Worm (Caenorhabditis elegans): ENCODE data around the gene asb-2.
A peak's percentile ranks its signal among the peaks of the same experiment; 100 is the strongest.

asb-2 gene

DNA sequence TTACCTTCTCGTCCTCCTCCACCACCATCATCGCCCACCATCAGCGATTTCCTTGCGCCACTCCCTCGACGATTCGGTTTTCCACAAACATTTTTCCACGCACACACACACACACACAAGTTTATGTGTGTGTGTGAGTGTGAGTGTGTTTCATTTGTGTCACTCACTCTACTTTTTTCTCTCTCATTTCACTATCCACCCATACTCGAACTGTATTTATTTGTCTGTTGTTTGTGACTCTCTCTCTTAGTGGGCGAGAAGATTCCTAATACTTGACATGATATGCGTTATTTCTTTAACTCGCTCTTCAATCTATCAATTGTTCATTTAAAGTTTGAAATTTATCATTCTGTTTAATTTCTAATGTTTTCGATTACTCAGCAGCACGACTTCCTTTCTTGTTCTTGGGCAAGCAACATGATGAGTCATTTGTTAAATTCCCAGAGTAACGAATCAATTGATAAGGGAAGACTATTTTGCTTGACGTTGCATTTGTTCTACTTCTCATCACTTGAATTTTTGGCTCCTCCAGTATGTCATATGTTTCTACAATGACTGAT is 37.6 kb downstream of the asb-2 start (continued):
- no peak for TF ChIP-seq lin-15B (tag; optimal IDR thresholded peaks at IDR 0.05)
- TF ChIP-seq nhr-28 (tag; optimal IDR thresholded peaks at IDR 0.05): peak; percentile 77
- TF ChIP-seq F26F4.8 (GFP tag; conservative IDR thresholded peaks at IDR 0.05): no peak
- no peak for TF ChIP-seq ceh-20 (GFP tag; IDR thresholded peaks at IDR 0.05)
- TF ChIP-seq aly-2 (tag; optimal IDR thresholded peaks at IDR 0.05): no peak
- TF ChIP-seq F44E2.7 (GFP tag; IDR thresholded peaks at IDR 0.05): no peak
- no peak for TF ChIP-seq arid-1 (GFP tag; conservative IDR thresholded peaks at IDR 0.05)
- TF ChIP-seq daf-19 (GFP tag; conservative IDR thresholded peaks at IDR 0.05): no peak
- TF ChIP-seq F49E8.2 (tag; optimal IDR thresholded peaks at IDR 0.05; ENCODE audit: borderline replicate concordance): no peak
- TF ChIP-seq nhr-111 (GFP tag; optimal IDR thresholded peaks at IDR 0.05): no peak
- no peak for TF ChIP-seq cey-2 (tag; optimal IDR thresholded peaks at IDR 0.05; ENCODE audit: borderline replicate concordance, insufficient read depth)
- TF ChIP-seq mep-1 (tag; optimal IDR thresholded peaks at IDR 0.05): peak; percentile 48
- peak; percentile 13 for TF ChIP-seq T20F7.1 (GFP tag; optimal IDR thresholded peaks at IDR 0.05)
- no peak for TF ChIP-seq nhr-102 (tag; optimal IDR thresholded peaks at IDR 0.05)
- TF ChIP-seq set-16 (GFP tag; IDR thresholded peaks at IDR 0.05): no peak
- TF ChIP-seq nhr-25 (tag; optimal IDR thresholded peaks at IDR 0.05; ENCODE audit: borderline replicate concordance, insufficient read depth): no peak
- no peak for TF ChIP-seq nhr-42 (GFP tag; IDR thresholded peaks at IDR 0.05)
- TF ChIP-seq ama-1 (optimal IDR thresholded peaks at IDR 0.05): no peak
- no peak for TF ChIP-seq unc-130 (GFP tag; optimal IDR thresholded peaks at IDR 0.05)
- TF ChIP-seq fkh-10 (GFP tag; optimal IDR thresholded peaks at IDR 0.05): no peak
- TF ChIP-seq egl-27 (tag; optimal IDR thresholded peaks at IDR 0.05): no peak
- no peak for TF ChIP-seq lir-3 (tag; optimal IDR thresholded peaks at IDR 0.05)
- no peak for TF ChIP-seq ceh-44 (GFP tag; IDR thresholded peaks at IDR 0.05)
- TF ChIP-seq T26A8.4 (GFP tag; IDR thresholded peaks at IDR 0.05): no peak
- peak; percentile 37 for TF ChIP-seq dmd-6 (GFP tag; IDR thresholded peaks at IDR 0.05)
- no peak for TF ChIP-seq pha-4 (GFP tag; IDR thresholded peaks at IDR 0.05)
- no peak for TF ChIP-seq pha-4 (tag; optimal IDR thresholded peaks at IDR 0.05)
- no peak for TF ChIP-seq gei-8 (GFP tag; optimal IDR thresholded peaks at IDR 0.05)
- TF ChIP-seq ZK546.5 (tag; optimal IDR thresholded peaks at IDR 0.05): no peak

DNA sequence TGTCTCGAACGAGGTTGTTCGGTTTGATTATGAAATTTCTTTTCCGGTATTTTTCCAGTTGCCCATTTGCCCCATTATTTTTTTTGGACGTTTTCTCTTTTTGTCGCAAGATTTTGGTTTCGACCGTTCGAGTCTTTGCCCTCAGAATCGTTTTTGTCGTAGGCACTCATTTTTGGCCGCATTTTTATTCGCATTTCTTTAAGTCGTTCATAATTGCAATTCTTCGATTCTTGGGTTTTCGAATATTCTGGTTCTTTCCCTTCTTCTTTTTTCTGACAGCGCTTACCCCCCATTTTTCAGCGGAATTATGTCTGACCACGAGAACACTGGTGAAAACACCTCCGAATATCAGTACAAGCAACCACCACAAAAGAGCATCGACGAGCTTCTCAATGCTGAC is 38.6 kb downstream of the asb-2 start, which contains the start of gene rhi-1:
rhi-1 (plus strand) TSS at position 301 of the 400 bp plus-strand sequence.
- peak in 1 of 2 experiments; percentile 13 for TF ChIP-seq lsy-2 (tag; optimal IDR thresholded peaks at IDR 0.05)
- no peak for TF ChIP-seq snpc-4 (tag; optimal IDR thresholded peaks at IDR 0.05)
- no peak for TF ChIP-seq nhr-42 (GFP tag; IDR thresholded peaks at IDR 0.05)

DNA sequence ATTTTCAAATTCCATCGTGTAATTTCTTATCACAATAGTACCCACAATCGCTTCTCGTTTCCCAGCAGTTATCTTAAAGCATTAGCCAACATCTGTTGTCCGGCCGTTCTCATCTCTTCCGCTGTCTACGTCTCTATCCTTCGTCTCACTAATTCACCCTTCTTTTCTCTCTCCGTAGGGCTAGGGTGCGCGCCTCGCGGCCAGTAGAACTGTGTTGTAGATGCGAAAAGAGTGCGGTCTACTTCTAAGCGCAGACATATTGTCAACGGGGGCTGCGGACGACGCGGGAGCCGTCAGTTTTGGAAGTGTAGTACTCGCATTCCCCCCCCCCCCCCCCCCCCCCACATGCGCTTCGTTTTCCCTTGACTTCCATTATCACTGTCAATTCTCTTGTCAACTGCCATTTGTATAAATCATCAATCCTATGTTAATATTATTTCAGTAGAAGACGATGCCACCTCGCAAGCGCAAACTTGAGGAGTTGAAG is 44.1 kb downstream of the asb-2 start, which contains the start of gene spr-3:
spr-3 (plus strand) TSS at position 437 of the 487 bp plus-strand sequence.
- no peak for TF ChIP-seq lir-3 (tag; optimal IDR thresholded peaks at IDR 0.05)
- TF ChIP-seq nhr-102 (tag; optimal IDR thresholded peaks at IDR 0.05): no peak
- TF ChIP-seq lin-1 (GFP tag; IDR thresholded peaks at IDR 0.05): no peak
- TF ChIP-seq F37D6.2 (tag; optimal IDR thresholded peaks at IDR 0.05): no peak
- TF ChIP-seq dmd-6 (GFP tag; IDR thresholded peaks at IDR 0.05): peak; percentile 9; the same call in 1 of the 2 replicates
- peak; percentile 27 for TF ChIP-seq mxl-3 (GFP tag; optimal IDR thresholded peaks at IDR 0.05)
- TF ChIP-seq ztf-11 (tag; optimal IDR thresholded peaks at IDR 0.05): no peak
- no peak for TF ChIP-seq mdl-1 (tag; optimal IDR thresholded peaks at IDR 0.05)
- no peak for TF ChIP-seq fkh-10 (GFP tag; optimal IDR thresholded peaks at IDR 0.05)
- TF ChIP-seq ceh-82 (tag; optimal IDR thresholded peaks at IDR 0.05): no peak
- peak; percentile 62 for TF ChIP-seq set-16 (GFP tag; IDR thresholded peaks at IDR 0.05)
- TF ChIP-seq attf-4 (tag; optimal IDR thresholded peaks at IDR 0.05): no peak
- TF ChIP-seq mes-2 (tag; optimal IDR thresholded peaks at IDR 0.05; ENCODE audit: poor library complexity, severe bottlenecking): peak; percentile 30
- TF ChIP-seq mep-1 (tag; optimal IDR thresholded peaks at IDR 0.05): peak; percentile 6
- no peak for TF ChIP-seq duxl-1 (tag; optimal IDR thresholded peaks at IDR 0.05; ENCODE audit: poor library complexity)
- no peak for TF ChIP-seq unc-130 (GFP tag; optimal IDR thresholded peaks at IDR 0.05)
- TF ChIP-seq daf-16 (GFP tag; optimal IDR thresholded peaks at IDR 0.05): no peak
- TF ChIP-seq daf-16 (tag; optimal IDR thresholded peaks at IDR 0.05): peak; percentile 18
- TF ChIP-seq dve-1 (tag; optimal IDR thresholded peaks at IDR 0.05; ENCODE audit: insufficient read depth): peak; percentile 41
- 0 out of 2 replicates have a peak, but pooled peaks have one; percentile 50 for TF ChIP-seq dmd-9 (GFP tag; IDR thresholded peaks at IDR 0.05)
- TF ChIP-seq pha-4 (GFP tag; IDR thresholded peaks at IDR 0.05): peak; percentile 50; the same call in 1 of the 2 replicates
- TF ChIP-seq pha-4 (tag; optimal IDR thresholded peaks at IDR 0.05): no peak
- 0 out of 2 replicates have a peak, but pooled peaks have one; percentile 19 for TF ChIP-seq hmg-1.1 (GFP tag; IDR thresholded peaks at IDR 0.05)
- no peak for TF ChIP-seq saeg-2 (GFP tag; IDR thresholded peaks at IDR 0.05)
